Worm (Caenorhabditis elegans) whole organism, L1 larva: Measurements from ENCODE around the gene C47D12.5.

Source experiments
- C04F5.9 ChIP-seq: sonication (generic microtip); optimal IDR thresholded peaks from 2 replicates; lab custom pipeline; 2016; ENCODE audit warnings: missing genetic modification characterization, missing compliant biosample characterization
- C34B4.2 ChIP-seq: sonication (generic microtip); optimal IDR thresholded peaks from 2 replicates; lab custom pipeline; 2017; ENCODE audit warnings: mild to moderate bottlenecking, missing genetic modification characterization, missing compliant biosample characterization
- Y116A8C.19 ChIP-seq: sonication (generic microtip); optimal IDR thresholded peaks from 2 replicates; lab custom pipeline; 2016; ENCODE audit warnings: missing compliant biosample characterization, missing genetic modification characterization, borderline replicate concordance
- blmp-1 ChIP-seq: fragments of 150-350 bp; optimal IDR thresholded peaks from 2 replicates; lab custom pipeline; 2014; ENCODE audit warnings: missing biosample characterization, missing genetic modification characterization
- ceh-63 ChIP-seq: fragments of 200-800 bp; sonication (Bioruptor generic); optimal IDR thresholded peaks from 2 replicates; lab custom pipeline; 2018; ENCODE audit warnings: mild to moderate bottlenecking, missing genetic modification characterization, missing compliant biosample characterization
- ces-1 ChIP-seq: fragments of 150-350 bp; optimal IDR thresholded peaks from 2 replicates; lab custom pipeline; 2014; ENCODE audit warnings: missing biosample characterization, missing genetic modification reagents, missing genetic modification characterization
- dpl-1 ChIP-seq, 3 experiments: fragments of 150-350 bp in 2 of 3; sonication (generic microtip) in 1 of 3; optimal IDR thresholded peaks; 2 replicates each; lab custom pipeline; 2014 to 2017; ENCODE audit warnings: missing biosample characterization in 3 of 3, missing genetic modification characterization in 3 of 3, missing genetic modification reagents in 3 of 3
- efl-1 ChIP-seq, 4 experiments: fragments of 150-350 bp; optimal IDR thresholded peaks in 3 of 4; peaks in 1 of 4; 1 replicate in 1 of 4; 2 replicates in 3 of 4; lab custom pipeline; 2014; ENCODE audit warnings: missing biosample characterization in 2 of 4, missing genetic modification characterization in 2 of 4, missing genetic modification reagents in 2 of 4
- efl-3 ChIP-seq: fragments of 200-800 bp; sonication (Bioruptor generic); optimal IDR thresholded peaks from 2 replicates; lab custom pipeline; 2018; ENCODE audit warnings: mild to moderate bottlenecking, missing genetic modification characterization, missing compliant biosample characterization
- elt-2 ChIP-seq: sonication (generic microtip); optimal IDR thresholded peaks from 2 replicates; lab custom pipeline; 2016; ENCODE audit warnings: missing genetic modification characterization, mild to moderate bottlenecking, inconsistent platforms, missing compliant biosample characterization, missing genetic modification reagents
- elt-3 ChIP-seq, 6 experiments: fragments of 150-350 bp in 1 of 6; sonication (generic microtip); optimal IDR thresholded peaks; 2 replicates each; lab custom pipeline; 2017 to 2018; ENCODE audit warnings: missing biosample characterization in 6 of 6, missing genetic modification characterization in 6 of 6, inconsistent platforms in 1 of 6
- ets-5 ChIP-seq: fragments of 200-800 bp; sonication (Bioruptor generic); IDR thresholded peaks from 2 replicates; pipeline ENCODE4 v1.3.6; 2022; ENCODE audit warnings: missing genetic modification characterization, missing compliant biosample characterization
- fkh-8 ChIP-seq: sonication (generic microtip); optimal IDR thresholded peaks from 2 replicates; lab custom pipeline; 2016; ENCODE audit warnings: mild to moderate bottlenecking, missing genetic modification characterization, missing compliant biosample characterization
- fos-1 ChIP-seq: fragments of 150-350 bp; optimal IDR thresholded peaks from 2 replicates; lab custom pipeline; 2014; ENCODE audit warnings: missing biosample characterization, missing genetic modification characterization
- grh-1 ChIP-seq: fragments of 200-800 bp; sonication (Bioruptor generic); IDR thresholded peaks from 2 replicates; pipeline ENCODE4 v1.3.6; 2022; ENCODE audit warnings: missing genetic modification reagents, missing genetic modification characterization, missing compliant biosample characterization
- hlh-4 ChIP-seq: sonication (generic microtip); optimal IDR thresholded peaks from 2 replicates; lab custom pipeline; 2016; ENCODE audit warnings: mild to moderate bottlenecking, missing genetic modification characterization, missing compliant biosample characterization
- irx-1 ChIP-seq: sonication (generic microtip); optimal IDR thresholded peaks from 2 replicates; lab custom pipeline; 2016; ENCODE audit warnings: missing genetic modification characterization, missing compliant biosample characterization
- isw-1 ChIP-seq: fragments of 200-800 bp; sonication (Bioruptor generic); IDR thresholded peaks from 2 replicates; pipeline ENCODE4 v1.3.6; 2022; ENCODE audit warnings: missing genetic modification characterization, missing compliant biosample characterization
- jun-1 ChIP-seq: fragments of 150-350 bp; optimal IDR thresholded peaks from 2 replicates; lab custom pipeline; 2014; ENCODE audit warnings: missing biosample characterization, missing genetic modification reagents, missing genetic modification characterization
- lin-14 ChIP-seq: fragments of 200-800 bp; sonication (Bioruptor generic); optimal IDR thresholded peaks from 2 replicates; lab custom pipeline; 2018; ENCODE audit warnings: mild to moderate bottlenecking, missing genetic modification characterization, moderate library complexity, missing compliant biosample characterization
- lin-35 ChIP-seq, 2 experiments: fragments of 150-350 bp; optimal IDR thresholded peaks; 2 replicates each; lab custom pipeline; 2014; ENCODE audit warnings: missing biosample characterization in 2 of 2, missing genetic modification characterization in 2 of 2, missing genetic modification reagents in 2 of 2
- lsy-2 ChIP-seq, 2 experiments: fragments of 150-350 bp; optimal IDR thresholded peaks; 2 replicates each; lab custom pipeline; 2014; ENCODE audit warnings: missing biosample characterization in 2 of 2, missing genetic modification characterization in 2 of 2
- mdl-1 ChIP-seq, 2 experiments: fragments of 150-350 bp; optimal IDR thresholded peaks; 2 replicates each; lab custom pipeline; 2014 to 2017; ENCODE audit warnings: missing biosample characterization in 2 of 2, missing genetic modification characterization in 2 of 2, inconsistent platforms in 1 of 2
- mep-1 ChIP-seq: fragments of 150-350 bp; optimal IDR thresholded peaks from 2 replicates; lab custom pipeline; 2014; ENCODE audit warnings: missing biosample characterization, missing genetic modification characterization
- nhr-12 ChIP-seq: sonication (generic microtip); optimal IDR thresholded peaks from 2 replicates; lab custom pipeline; 2017; ENCODE audit warnings: missing biosample characterization, missing genetic modification characterization
- nhr-19 ChIP-seq: fragments of 200-800 bp; sonication (Bioruptor generic); conservative IDR thresholded peaks from 2 replicates; pipeline ENCODE4 v1.3.6; 2022; ENCODE audit warnings: missing genetic modification characterization, missing compliant biosample characterization
- nhr-20 ChIP-seq: sonication (generic microtip); optimal IDR thresholded peaks from 2 replicates; lab custom pipeline; 2016; ENCODE audit warnings: mild to moderate bottlenecking, missing genetic modification characterization, missing compliant biosample characterization
- nhr-237 ChIP-seq: fragments of 150-350 bp; optimal IDR thresholded peaks from 2 replicates; lab custom pipeline; 2014; ENCODE audit warnings: missing biosample characterization, missing genetic modification characterization
- nhr-47 ChIP-seq: sonication (generic microtip); optimal IDR thresholded peaks from 2 replicates; lab custom pipeline; 2016; ENCODE audit warnings: mild to moderate bottlenecking, missing genetic modification characterization, moderate library complexity, missing compliant biosample characterization
- nhr-71 ChIP-seq: sonication (generic microtip); optimal IDR thresholded peaks from 2 replicates; lab custom pipeline; 2016; ENCODE audit warnings: mild to moderate bottlenecking, missing genetic modification characterization, moderate library complexity, missing compliant biosample characterization
- nhr-77 ChIP-seq: fragments of 150-350 bp; optimal IDR thresholded peaks from 2 replicates; lab custom pipeline; 2014; ENCODE audit warnings: missing biosample characterization, missing genetic modification characterization
- nhr-84 ChIP-seq: sonication (generic microtip); optimal IDR thresholded peaks from 2 replicates; lab custom pipeline; 2017; ENCODE audit warnings: missing biosample characterization, missing genetic modification characterization
- nhr-85 ChIP-seq: sonication (generic microtip); peaks from one replicate; lab custom pipeline; 2016; ENCODE audit warnings: missing genetic modification characterization, inconsistent platforms, missing compliant biosample characterization
- nhr-90 ChIP-seq: sonication (generic microtip); optimal IDR thresholded peaks from 2 replicates; lab custom pipeline; 2016; ENCODE audit warnings: mild to moderate bottlenecking, missing genetic modification characterization, missing compliant biosample characterization; ENCODE audit not compliant: poor library complexity
- snpc-4 ChIP-seq: fragments of 150-350 bp; optimal IDR thresholded peaks from 2 replicates; lab custom pipeline; 2014; ENCODE audit warnings: missing biosample characterization, missing genetic modification characterization
- snu-23 ChIP-seq: sonication (generic microtip); optimal IDR thresholded peaks from 2 replicates; lab custom pipeline; 2016; ENCODE audit warnings: missing genetic modification characterization, missing compliant biosample characterization
- sox-4 ChIP-seq: sonication (generic microtip); optimal IDR thresholded peaks from 2 replicates; lab custom pipeline; 2016; ENCODE audit warnings: missing genetic modification characterization, missing compliant biosample characterization
- sptf-1 ChIP-seq: fragments of 150-350 bp; optimal IDR thresholded peaks from 2 replicates; lab custom pipeline; 2014; ENCODE audit warnings: missing biosample characterization, missing genetic modification characterization
- sup-37 ChIP-seq: fragments of 200-800 bp; sonication (Bioruptor generic); optimal IDR thresholded peaks from 2 replicates; lab custom pipeline; 2018; ENCODE audit warnings: mild to moderate bottlenecking, missing genetic modification characterization, missing compliant biosample characterization
- tbx-2 ChIP-seq: sonication (generic microtip); optimal IDR thresholded peaks from 2 replicates; lab custom pipeline; 2016; ENCODE audit warnings: missing genetic modification characterization, missing compliant biosample characterization
- unc-130 ChIP-seq: fragments of 150-350 bp; optimal IDR thresholded peaks from 2 replicates; lab custom pipeline; 2017; ENCODE audit warnings: missing biosample characterization, missing genetic modification characterization, inconsistent platforms
- unc-62 ChIP-seq: fragments of 150-350 bp; optimal IDR thresholded peaks from 2 replicates; lab custom pipeline; 2014; ENCODE audit warnings: missing biosample characterization, missing genetic modification reagents, missing genetic modification characterization
- vab-15 ChIP-seq: sonication (generic microtip); optimal IDR thresholded peaks from 2 replicates; lab custom pipeline; 2017; ENCODE audit warnings: missing genotype, mild to moderate bottlenecking, missing genetic modification characterization, missing compliant biosample characterization
- ztf-11 ChIP-seq, 2 experiments: sonication (generic microtip); optimal IDR thresholded peaks; 2 replicates each; lab custom pipeline; 2016 to 2017; ENCODE audit warnings: missing genetic modification characterization in 2 of 2, missing biosample characterization in 1 of 2, missing compliant biosample characterization in 1 of 2

C47D12.5 gene

DNA sequence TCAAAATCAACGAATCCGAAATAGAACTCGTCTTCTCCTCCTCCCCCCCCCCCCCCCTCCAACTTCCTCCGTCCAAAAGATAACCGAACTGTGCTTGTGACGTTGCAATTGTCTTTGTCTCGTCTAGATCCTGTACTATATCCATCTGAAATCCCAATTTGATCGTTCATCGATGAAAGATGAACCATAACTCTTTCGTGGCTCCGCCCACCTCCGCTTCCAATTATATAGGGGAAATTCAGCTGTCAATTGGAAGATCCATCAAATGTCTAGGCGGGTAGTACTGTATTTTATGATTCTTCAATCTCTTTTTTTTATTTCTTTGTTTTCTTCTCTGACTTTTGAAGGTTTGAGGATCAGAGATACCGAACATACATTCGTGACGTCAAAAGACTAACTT is 39.7 kb downstream of the C47D12.5 start:
- TF ChIP-seq lsy-2 (tag; optimal IDR thresholded peaks at IDR 0.05; lab: Kevin White, UChicago), result peak in 1 of 2 experiments; percentile 4
- peak; percentile 75 for TF ChIP-seq nhr-85 (tag; lab: Kevin White, UChicago)
- TF ChIP-seq sox-4 (tag; lab: Kevin White, UChicago), result no peak
- peak; percentile 17 for TF ChIP-seq lin-14 (GFP tag; lab: Kevin White, UChicago)

- 0 out of 2 replicates have a peak, but pooled peaks have one; percentile 3 for TF ChIP-seq nhr-19 (GFP tag; lab: Robert Waterston, UW)
- TF ChIP-seq nhr-71 (tag; lab: Kevin White, UChicago), result peak; percentile 17
- peak; percentile 3 for TF ChIP-seq nhr-20
- peak; percentile 53 for TF ChIP-seq nhr-85 (tag; lab: Kevin White, UChicago)
- peak in 1 of 2 experiments; percentile 69 for TF ChIP-seq lsy-2 (tag; optimal IDR thresholded peaks at IDR 0.05; lab: Kevin White, UChicago)
- no peak for TF ChIP-seq Y116A8C.19 (tag; lab: Kevin White, UChicago)
- TF ChIP-seq nhr-84 (tag; lab: Kevin White, UChicago), result no peak
- TF ChIP-seq elt-3 (tag; optimal IDR thresholded peaks at IDR 0.05; lab: Kevin White, UChicago), result peak in 1 of 6 experiments; percentile 45
Measured at ce11 chrII:11644535-11644934, 40.5 kb downstream of the C47D12.5 start.

- no peak for TF ChIP-seq fkh-8 (tag; lab: Kevin White, UChicago)
- TF ChIP-seq efl-3 (GFP tag; lab: Kevin White, UChicago), result no peak
- no peak for TF ChIP-seq unc-62 (GFP tag; lab: Kevin White, UChicago)
- TF ChIP-seq snpc-4, result no peak
- no peak for TF ChIP-seq nhr-90 (tag; lab: Kevin White, UChicago)
- no peak for TF ChIP-seq jun-1
- no peak for TF ChIP-seq vab-15 (tag; lab: Kevin White, UChicago)
- TF ChIP-seq mep-1 (tag; lab: Kevin White, UChicago), result no peak
- TF ChIP-seq nhr-237 (tag; lab: Kevin White, UChicago), result no peak
- TF ChIP-seq C04F5.9 (tag; lab: Kevin White, UChicago), result no peak
- TF ChIP-seq hlh-4, result no peak
- no peak for TF ChIP-seq lin-35 (GFP tag; optimal IDR thresholded peaks at IDR 0.05; lab: Kevin White, UChicago)
- TF ChIP-seq, all 84 proteins: peak for 0
Measured at ce11 chrII:11642736-11643135, 42.3 kb downstream of the C47D12.5 start.

ce11 chrII:11642025-11642424 is 43.1 kb downstream of the C47D12.5 start:
- no peak for TF ChIP-seq ces-1 (GFP tag; lab: Kevin White, UChicago)
- TF ChIP-seq elt-2 (tag; lab: Kevin White, UChicago), result no peak
- no peak for TF ChIP-seq nhr-12 (tag; lab: Kevin White, UChicago)
- TF ChIP-seq ets-5 (GFP tag; lab: Robert Waterston, UW), result no peak
- peak in 1 of 3 experiments; percentile 2 for TF ChIP-seq dpl-1 (GFP tag; optimal IDR thresholded peaks at IDR 0.05; lab: Kevin White, UChicago)
- TF ChIP-seq nhr-85 (tag; lab: Kevin White, UChicago), result peak; percentile 97
- TF ChIP-seq lin-35 (GFP tag; optimal IDR thresholded peaks at IDR 0.05; lab: Kevin White, UChicago), result peak in 1 of 2 experiments; percentile 61
- TF ChIP-seq nhr-90 (tag; lab: Kevin White, UChicago), result peak; percentile 79
- peak; percentile 49 for TF ChIP-seq nhr-19 (GFP tag; lab: Robert Waterston, UW)
- no peak for TF ChIP-seq irx-1
- TF ChIP-seq unc-130, result peak; percentile 57
- peak; percentile 59 for TF ChIP-seq snu-23 (GFP tag; lab: Kevin White, UChicago)
- TF ChIP-seq sup-37, result no peak
- no peak for TF ChIP-seq sox-4 (tag; lab: Kevin White, UChicago)
- TF ChIP-seq tbx-2 (tag; lab: Kevin White, UChicago), result peak; percentile 80
- no peak for TF ChIP-seq sptf-1 (tag; lab: Kevin White, UChicago)
- TF ChIP-seq elt-3 (tag; optimal IDR thresholded peaks at IDR 0.05; lab: Kevin White, UChicago), result peak in 3 of 6 experiments; percentile 26 to 60 (median 59)
- no peak for TF ChIP-seq ztf-11 (tag; optimal IDR thresholded peaks at IDR 0.05; lab: Kevin White, UChicago)
- TF ChIP-seq lin-14 (GFP tag; lab: Kevin White, UChicago), result peak; percentile 71
- TF ChIP-seq lsy-2 (tag; optimal IDR thresholded peaks at IDR 0.05; lab: Kevin White, UChicago), result peak; percentile 39 to 85
- TF ChIP-seq nhr-71 (tag; lab: Kevin White, UChicago), result peak; percentile 82
- TF ChIP-seq blmp-1 (tag; lab: Kevin White, UChicago), result peak; percentile 84
- TF ChIP-seq mdl-1 (tag; optimal IDR thresholded peaks at IDR 0.05; lab: Kevin White, UChicago), result peak in 1 of 2 experiments; percentile 73
- TF ChIP-seq efl-1 (optimal IDR thresholded peaks at IDR 0.05; lab: Kevin White, UChicago), result no peak
- TF ChIP-seq efl-1 (GFP tag; optimal IDR thresholded peaks at IDR 0.05 in 1 of 2; lab: Kevin White, UChicago), result peak in 1 of 2 experiments; percentile 92
- TF ChIP-seq nhr-47, result peak; percentile 56
- TF ChIP-seq nhr-77 (tag; lab: Kevin White, UChicago), result no peak
- TF ChIP-seq nhr-20, result peak; percentile 81
- peak; percentile 3 for TF ChIP-seq unc-62 (GFP tag; lab: Kevin White, UChicago)
- peak; percentile 59 for TF ChIP-seq grh-1 (GFP tag; lab: Robert Waterston, UW)
- no peak for TF ChIP-seq C34B4.2 (tag; lab: Kevin White, UChicago)
- peak; percentile 23 for TF ChIP-seq fos-1 (tag; lab: Kevin White, UChicago)
- no peak for TF ChIP-seq isw-1 (GFP tag; lab: Robert Waterston, UW)
- TF ChIP-seq ceh-63 (GFP tag; lab: Kevin White, UChicago), result no peak
